Fruit fly (Drosophila melanogaster) whole organism, prepupa: ENCODE data around the gene GCS2alpha.

ENCODE experiments used
- CG10669 ChIP-seq: fragments of 200-800 bp; sonication (Bioruptor generic); optimal IDR thresholded peaks from 3 replicates; lab custom pipeline; 2018; ENCODE audit warnings: missing biosample characterization, mild to moderate bottlenecking, missing genetic modification characterization, moderate library complexity
- CG11294 ChIP-seq: fragments of 200-800 bp; sonication (Bioruptor generic); IDR thresholded peaks from 2 replicates; pipeline ENCODE4 v1.3.6; 2022; ENCODE audit warnings: missing biosample characterization, missing genetic modification characterization
- CG11762 ChIP-seq: fragments of 200-800 bp; sonication (Bioruptor generic); optimal IDR thresholded peaks from 3 replicates; lab custom pipeline; 2016; ENCODE audit warnings: missing biosample characterization, missing genetic modification characterization; ENCODE audit not compliant: insufficient read depth
- CG11902 ChIP-seq: fragments of 200-800 bp; sonication (Bioruptor generic); optimal IDR thresholded peaks from 3 replicates; lab custom pipeline; 2016; ENCODE audit warnings: missing biosample characterization, missing genetic modification characterization
- CG15336 ChIP-seq: fragments of 200-800 bp; sonication (Bioruptor generic); IDR thresholded peaks from 2 replicates; pipeline ENCODE4 v1.3.6; 2022; ENCODE audit warnings: missing biosample characterization, missing genetic modification characterization
- CG1621 ChIP-seq: fragments of 200-800 bp; sonication (Bioruptor generic); optimal IDR thresholded peaks from 3 replicates; lab custom pipeline; 2018; ENCODE audit warnings: missing biosample characterization, mild to moderate bottlenecking, missing genetic modification characterization
- CG16779 ChIP-seq: fragments of 200-800 bp; sonication (Bioruptor generic); optimal IDR thresholded peaks from 3 replicates; lab custom pipeline; 2017; ENCODE audit warnings: missing biosample characterization, mild to moderate bottlenecking, missing genetic modification characterization
- CG3032 ChIP-seq: fragments of 200-800 bp; optimal IDR thresholded peaks from 2 replicates; lab custom pipeline; 2019; ENCODE audit warnings: missing biosample characterization, mild to moderate bottlenecking, missing genetic modification characterization, moderate library complexity
- CG31627 ChIP-seq: fragments of 200-800 bp; sonication (Bioruptor generic); optimal IDR thresholded peaks from 3 replicates; lab custom pipeline; 2016; ENCODE audit warnings: missing biosample characterization, missing genetic modification characterization
- CG32006 ChIP-seq: fragments of 200-800 bp; sonication (Bioruptor generic); optimal IDR thresholded peaks from 3 replicates; lab custom pipeline; 2017; ENCODE audit warnings: missing biosample characterization, mild to moderate bottlenecking, missing genetic modification characterization
- CG34406 ChIP-seq: fragments of 200-800 bp; sonication (Bioruptor generic); optimal IDR thresholded peaks from 3 replicates; lab custom pipeline; 2016; ENCODE audit warnings: missing biosample characterization, missing genetic modification characterization
- CG3919 ChIP-seq: fragments of 200-800 bp; sonication (Bioruptor generic); optimal IDR thresholded peaks from 3 replicates; lab custom pipeline; 2016; ENCODE audit warnings: missing biosample characterization, missing genetic modification characterization
- CG6163 ChIP-seq: fragments of 200-800 bp; sonication (Bioruptor generic); IDR thresholded peaks from 3 replicates; pipeline ENCODE4 v1.3.6; 2022; ENCODE audit warnings: missing biosample characterization, missing genetic modification characterization
- CG6792 ChIP-seq: fragments of 200-800 bp; sonication (Bioruptor generic); optimal IDR thresholded peaks from 3 replicates; lab custom pipeline; 2016; ENCODE audit warnings: missing biosample characterization, missing genetic modification characterization
- CG6854 ChIP-seq: fragments of 200-800 bp; sonication (Bioruptor generic); optimal IDR thresholded peaks from 2 replicates; lab custom pipeline; 2017; ENCODE audit warnings: missing biosample characterization, mild to moderate bottlenecking, missing genetic modification characterization
- CG7368 ChIP-seq: fragments of 200-800 bp; sonication (Bioruptor generic); optimal IDR thresholded peaks from 3 replicates; lab custom pipeline; 2016; ENCODE audit warnings: missing biosample characterization, missing genetic modification characterization
- CG9139 ChIP-seq: fragments of 200-800 bp; sonication (Bioruptor generic); optimal IDR thresholded peaks from 3 replicates; lab custom pipeline; 2017; ENCODE audit warnings: missing biosample characterization, mild to moderate bottlenecking, missing genetic modification characterization
- Eip78C ChIP-seq: fragments of 200-800 bp; sonication (Bioruptor generic); peaks from one replicate; lab custom pipeline; 2016; ENCODE audit warnings: missing biosample characterization, missing genetic modification characterization
- Eip93F ChIP-seq: fragments of 200-800 bp; sonication (Bioruptor generic); optimal IDR thresholded peaks from 2 replicates; lab custom pipeline; 2016; ENCODE audit warnings: missing biosample characterization, mild to moderate bottlenecking, missing genetic modification characterization
- Ets21C ChIP-seq: fragments of 200-800 bp; sonication (Bioruptor generic); optimal IDR thresholded peaks from 3 replicates; lab custom pipeline; 2016; ENCODE audit warnings: missing biosample characterization, missing genetic modification characterization
- Ets96B ChIP-seq: fragments of 200-800 bp; optimal IDR thresholded peaks from 2 replicates; lab custom pipeline; 2019; ENCODE audit warnings: missing biosample characterization, mild to moderate bottlenecking, missing genetic modification characterization, moderate library complexity
- Hr38 ChIP-seq: sonication (Bioruptor generic); optimal IDR thresholded peaks from 2 replicates; lab custom pipeline; 2016; ENCODE audit warnings: missing biosample characterization, missing genetic modification characterization
- Hr39 ChIP-seq: fragments of 200-800 bp; sonication (Bioruptor generic); optimal IDR thresholded peaks from 2 replicates; lab custom pipeline; 2016; ENCODE audit warnings: missing biosample characterization, missing genetic modification characterization
- Lpt ChIP-seq: fragments of 200-800 bp; sonication (Bioruptor generic); optimal IDR thresholded peaks from 3 replicates; lab custom pipeline; 2016; ENCODE audit warnings: missing biosample characterization, missing genetic modification characterization
- Met ChIP-seq: fragments of 200-800 bp; sonication (Bioruptor generic); optimal IDR thresholded peaks from 3 replicates; lab custom pipeline; 2016; ENCODE audit warnings: missing biosample characterization, missing genetic modification characterization
- Smox ChIP-seq: fragments of 200-800 bp; sonication (Bioruptor generic); optimal IDR thresholded peaks from 3 replicates; lab custom pipeline; 2016; ENCODE audit warnings: missing biosample characterization, missing genetic modification characterization
- Sox102F ChIP-seq: fragments of 200-800 bp; sonication (Bioruptor generic); optimal IDR thresholded peaks from 2 replicates; lab custom pipeline; 2016; ENCODE audit warnings: missing biosample characterization, mild to moderate bottlenecking, missing genetic modification characterization
- Sox14 ChIP-seq: fragments of 200-800 bp; sonication (Bioruptor generic); optimal IDR thresholded peaks from 3 replicates; lab custom pipeline; 2016; ENCODE audit warnings: missing biosample characterization, missing genetic modification characterization
- Sox15 ChIP-seq: fragments of 200-800 bp; sonication (Bioruptor generic); optimal IDR thresholded peaks from 3 replicates; lab custom pipeline; 2016; ENCODE audit warnings: missing biosample characterization, missing genetic modification characterization
- achi ChIP-seq: fragments of 200-800 bp; sonication (Bioruptor generic); optimal IDR thresholded peaks from 3 replicates; lab custom pipeline; 2016; ENCODE audit warnings: missing biosample characterization, missing genetic modification characterization
- acj6 ChIP-seq: fragments of 200-800 bp; sonication (Bioruptor generic); optimal IDR thresholded peaks from 3 replicates; lab custom pipeline; 2016; ENCODE audit warnings: missing biosample characterization, missing genetic modification characterization
- cyc ChIP-seq: fragments of 200-800 bp; sonication (Bioruptor generic); optimal IDR thresholded peaks from 3 replicates; lab custom pipeline; 2016; ENCODE audit warnings: missing biosample characterization, missing genetic modification characterization
- dac ChIP-seq: fragments of 200-800 bp; sonication (Bioruptor generic); optimal IDR thresholded peaks from 2 replicates; lab custom pipeline; 2017; ENCODE audit warnings: missing biosample characterization, mild to moderate bottlenecking, missing genetic modification characterization
- eg ChIP-seq: fragments of 200-800 bp; sonication (Bioruptor generic); IDR thresholded peaks from 3 replicates; pipeline ENCODE4 v1.3.6; 2022; ENCODE audit warnings: missing biosample characterization, missing genetic modification characterization
- esn ChIP-seq: fragments of 200-800 bp; sonication (Bioruptor generic); optimal IDR thresholded peaks from 2 replicates; lab custom pipeline; 2016; ENCODE audit warnings: missing biosample characterization, mild to moderate bottlenecking, missing genetic modification characterization, moderate library complexity
- fd59A ChIP-seq: fragments of 200-800 bp; sonication (Bioruptor generic); optimal IDR thresholded peaks from 2 replicates; lab custom pipeline; 2017; ENCODE audit warnings: missing biosample characterization, mild to moderate bottlenecking, missing genetic modification characterization, missing genetic modification reagents
- fd85E ChIP-seq: fragments of 200-800 bp; sonication (Bioruptor generic); optimal IDR thresholded peaks from 3 replicates; lab custom pipeline; 2016; ENCODE audit warnings: missing biosample characterization, missing genetic modification characterization
- fkh ChIP-seq: fragments of 200-800 bp; sonication (Bioruptor generic); optimal IDR thresholded peaks from 3 replicates; lab custom pipeline; 2017; ENCODE audit warnings: missing biosample characterization, mild to moderate bottlenecking, missing genetic modification characterization, moderate library complexity
- lz ChIP-seq: fragments of 200-800 bp; sonication (Bioruptor generic); optimal IDR thresholded peaks from 3 replicates; lab custom pipeline; 2016; ENCODE audit warnings: missing biosample characterization, missing genetic modification characterization
- pdm3 ChIP-seq: fragments of 200-800 bp; sonication (Bioruptor generic); optimal IDR thresholded peaks from 3 replicates; lab custom pipeline; 2016; ENCODE audit warnings: missing biosample characterization, missing genetic modification characterization
- spab ChIP-seq: fragments of 200-800 bp; sonication (Bioruptor generic); optimal IDR thresholded peaks from 2 replicates; lab custom pipeline; 2017; ENCODE audit warnings: missing biosample characterization, mild to moderate bottlenecking, missing genetic modification characterization, missing genetic modification reagents
- ss ChIP-seq, 2 experiments: fragments of 200-800 bp; sonication (Bioruptor generic); optimal IDR thresholded peaks; 2 replicates in 1 of 2; 3 replicates in 1 of 2; lab custom pipeline; 2017 to 2018; ENCODE audit warnings: mild to moderate bottlenecking in 2 of 2, missing biosample characterization in 2 of 2, missing genetic modification characterization in 2 of 2, moderate library complexity in 1 of 2
- svp ChIP-seq: fragments of 200-800 bp; sonication (Bioruptor generic); peaks from one replicate; lab custom pipeline; 2016; ENCODE audit warnings: missing biosample characterization, missing genetic modification characterization
- topi ChIP-seq: fragments of 200-800 bp; sonication (Bioruptor generic); optimal IDR thresholded peaks from 3 replicates; lab custom pipeline; 2016; ENCODE audit warnings: missing biosample characterization, missing genetic modification characterization
- vri ChIP-seq: fragments of 200-800 bp; sonication (Bioruptor generic); optimal IDR thresholded peaks from 3 replicates; lab custom pipeline; 2016; ENCODE audit warnings: missing biosample characterization, mild to moderate bottlenecking, missing genetic modification characterization

GCS2alpha gene

dm6 chrX:21604956-21605502 is at the start of gene GCS2alpha:
Gene GCS2alpha (minus strand): TSS chrX:21605264.
- TF ChIP-seq CG3032 (no peak), Met (no peak), ss (GFP tag; optimal IDR thresholded peaks at IDR 0.05; lab: Kevin White, UChicago) (peak in 1 of 2 experiments; percentile 0), Eip78C (GFP tag; lab: Kevin White, UChicago) (peak; percentile 69), CG6854 (GFP tag; lab: Kevin White, UChicago) (peak; percentile 18), esn (GFP tag; lab: Kevin White, UChicago) (peak; percentile 2), fkh (GFP tag; lab: Kevin White, UChicago) (peak; percentile 7)

DNA sequence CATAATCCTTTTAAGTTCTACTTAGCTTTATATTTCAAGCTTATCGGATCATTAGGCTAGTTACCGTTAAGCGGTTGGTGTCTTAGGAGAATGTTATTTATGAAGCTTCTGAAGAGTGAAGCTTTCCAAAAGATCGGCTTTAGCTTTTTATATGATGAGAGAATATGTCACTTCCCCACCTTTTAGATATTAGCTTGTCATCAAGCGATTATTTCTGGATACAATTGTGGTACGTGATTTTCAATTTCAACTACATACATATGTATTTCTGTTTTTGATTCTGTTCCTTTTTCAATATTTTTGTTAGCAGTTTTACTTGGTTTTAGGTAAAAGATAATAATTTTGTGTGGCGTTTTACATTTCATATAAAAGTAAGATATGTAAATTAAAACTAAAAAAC is 27.8 kb upstream of the GCS2alpha start:
- no peak for TF ChIP-seq CG34406
- TF ChIP-seq dac (GFP tag; lab: Kevin White, UChicago) = no peak
- TF ChIP-seq lz = no peak
- TF ChIP-seq Eip78C (GFP tag; lab: Kevin White, UChicago) = no peak
- no peak for TF ChIP-seq topi
- TF ChIP-seq CG11902 (GFP tag; lab: Kevin White, UChicago) = no peak
- TF ChIP-seq CG16779 = no peak
- TF ChIP-seq CG15336 = no peak
- no peak for TF ChIP-seq Sox102F (GFP tag; lab: Kevin White, UChicago)
- no peak for TF ChIP-seq CG31627
- TF ChIP-seq ss (GFP tag; optimal IDR thresholded peaks at IDR 0.05; lab: Kevin White, UChicago) = no peak
- TF ChIP-seq Hr38 (GFP tag; lab: Kevin White, UChicago) = no peak
- TF ChIP-seq CG6163 (GFP tag; lab: Robert Waterston, UW) = no peak
- no peak for TF ChIP-seq CG7368
- TF ChIP-seq acj6 (GFP tag; lab: Kevin White, UChicago) = no peak
- no peak for TF ChIP-seq CG9139 (GFP tag; lab: Kevin White, UChicago)

DNA sequence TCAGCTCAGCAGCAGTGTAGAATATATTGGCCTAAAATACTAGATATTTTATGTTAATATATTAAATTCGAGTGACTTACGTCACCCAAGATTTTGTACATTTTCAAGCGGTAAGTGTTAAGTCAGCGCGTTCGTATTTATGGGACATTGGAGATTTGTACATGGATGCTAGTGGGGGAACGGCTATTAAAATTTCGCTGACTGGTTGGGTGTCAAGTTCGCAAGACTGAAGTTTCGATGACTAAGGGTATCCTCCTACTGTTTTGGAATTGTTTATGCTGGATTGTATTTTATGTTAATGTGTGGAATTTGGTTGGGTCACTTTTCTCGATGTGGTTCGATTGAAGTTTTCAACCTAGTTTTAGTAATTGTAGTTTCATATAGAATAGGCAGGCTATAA is 27.1 kb upstream of the GCS2alpha start:
- TF ChIP-seq CG11902 (GFP tag; lab: Kevin White, UChicago) (no peak), CG31627 (no peak), achi (GFP tag; lab: Kevin White, UChicago) (no peak), Lpt (GFP tag; lab: Kevin White, UChicago) (no peak), eg (GFP tag; lab: Robert Waterston, UW) (no peak), spab (GFP tag; lab: Kevin White, UChicago) (no peak), CG11762 (GFP tag; lab: Kevin White, UChicago) (no peak), Ets21C (GFP tag; lab: Kevin White, UChicago) (no peak), vri (GFP tag; lab: Kevin White, UChicago) (no peak)
- TF ChIP-seq, all 60 proteins: peak for 0

DNA sequence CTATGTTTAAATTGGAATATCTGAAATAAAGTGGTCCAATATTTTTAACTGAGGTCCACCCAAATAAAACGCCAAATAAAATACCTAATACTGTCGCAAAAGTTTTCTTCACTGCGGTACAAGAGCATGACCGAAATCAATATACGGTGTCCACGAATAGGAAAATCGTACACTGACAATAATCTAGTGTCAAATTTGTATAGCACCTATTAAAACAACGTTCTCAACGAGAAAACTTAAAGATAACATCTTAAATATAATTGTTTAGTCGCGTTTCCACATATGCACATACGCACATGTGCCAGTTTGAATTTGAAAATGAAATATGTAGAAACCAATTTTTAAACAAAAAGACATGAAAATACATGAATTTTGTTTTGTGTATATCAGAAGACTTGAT is 26.4 kb upstream of the GCS2alpha start:
- TF ChIP-seq CG3032 = peak; percentile 40
- no peak for TF ChIP-seq CG7368
- peak; percentile 63 for TF ChIP-seq Sox102F (GFP tag; lab: Kevin White, UChicago)
- no peak; the same call in 2 of the 3 replicates for TF ChIP-seq eg (GFP tag; lab: Robert Waterston, UW)
- TF ChIP-seq ss (GFP tag; optimal IDR thresholded peaks at IDR 0.05; lab: Kevin White, UChicago) = no peak
- peak; percentile 53 for TF ChIP-seq Smox (GFP tag; lab: Kevin White, UChicago)
- peak; percentile 17 for TF ChIP-seq CG1621 (tag; lab: Kevin White, UChicago)
- TF ChIP-seq topi = peak; percentile 61
- TF ChIP-seq Sox15 (GFP tag; lab: Kevin White, UChicago) = peak; percentile 16
- TF ChIP-seq CG6792 (GFP tag; lab: Kevin White, UChicago) = peak; percentile 35
- TF ChIP-seq Ets21C (GFP tag; lab: Kevin White, UChicago) = peak; percentile 47
- TF ChIP-seq CG32006 = peak; percentile 66
- TF ChIP-seq fd59A (GFP tag; lab: Kevin White, UChicago) = no peak
- TF ChIP-seq Hr39 (GFP tag; lab: Kevin White, UChicago) = peak; percentile 62
- TF ChIP-seq CG10669 = peak; percentile 36
- peak; percentile 76 for TF ChIP-seq Met
- TF ChIP-seq Sox14 = peak; percentile 44
- TF ChIP-seq CG31627 = peak; percentile 25
- peak; percentile 64 for TF ChIP-seq CG3919 (GFP tag; lab: Kevin White, UChicago)
- peak; percentile 60 for TF ChIP-seq cyc (GFP tag; lab: Kevin White, UChicago)
- no peak for TF ChIP-seq CG6163 (GFP tag; lab: Robert Waterston, UW)
- no peak for TF ChIP-seq fd85E (GFP tag; lab: Kevin White, UChicago)
- peak; percentile 41 for TF ChIP-seq vri (GFP tag; lab: Kevin White, UChicago)
- peak; percentile 49 for TF ChIP-seq Ets96B (tag; lab: Kevin White, UChicago)
- peak; percentile 60 for TF ChIP-seq svp (GFP tag; lab: Kevin White, UChicago)
- TF ChIP-seq pdm3 = peak; percentile 56
- peak; percentile 64 for TF ChIP-seq acj6 (GFP tag; lab: Kevin White, UChicago)
- TF ChIP-seq Eip78C (GFP tag; lab: Kevin White, UChicago) = peak; percentile 90
- no peak for TF ChIP-seq CG11294 (GFP tag; lab: Robert Waterston, UW)
- no peak for TF ChIP-seq Eip93F (GFP tag; lab: Kevin White, UChicago)
